Worm (Caenorhabditis elegans) whole organism, L4 larva: Measurements from ENCODE around the gene rpt-4.

Source experiments
- dpl-1 ChIP-seq: fragments of 150-350 bp; optimal IDR thresholded peaks from 2 replicates; lab custom pipeline; 2014; ENCODE audit warnings: missing biosample characterization, missing genetic modification reagents, missing genetic modification characterization
- egl-43 ChIP-seq: fragments of 200-800 bp; sonication (Bioruptor generic); IDR thresholded peaks from 2 replicates; pipeline ENCODE4 v1.3.6; 2022; ENCODE audit warnings: missing genetic modification reagents, missing genetic modification characterization, missing compliant biosample characterization
- hmg-1.1 ChIP-seq: fragments of 200-800 bp; sonication (Bioruptor generic); IDR thresholded peaks from 2 replicates; pipeline ENCODE4 v1.3.6; 2022; ENCODE audit warnings: missing genetic modification reagents, missing genetic modification characterization, missing compliant biosample characterization
- lin-39 ChIP-seq: fragments of 150-350 bp; optimal IDR thresholded peaks from 2 replicates; lab custom pipeline; 2014; ENCODE audit warnings: missing biosample characterization, missing genetic modification reagents, missing genetic modification characterization
- nhr-77 ChIP-seq: fragments of 150-350 bp; optimal IDR thresholded peaks from 2 replicates; lab custom pipeline; 2014; ENCODE audit warnings: missing biosample characterization, missing genetic modification characterization
- pqm-1 ChIP-seq: sonication (generic microtip); optimal IDR thresholded peaks from 2 replicates; lab custom pipeline; 2017; ENCODE audit warnings: missing biosample characterization, missing genetic modification characterization

DNA sequence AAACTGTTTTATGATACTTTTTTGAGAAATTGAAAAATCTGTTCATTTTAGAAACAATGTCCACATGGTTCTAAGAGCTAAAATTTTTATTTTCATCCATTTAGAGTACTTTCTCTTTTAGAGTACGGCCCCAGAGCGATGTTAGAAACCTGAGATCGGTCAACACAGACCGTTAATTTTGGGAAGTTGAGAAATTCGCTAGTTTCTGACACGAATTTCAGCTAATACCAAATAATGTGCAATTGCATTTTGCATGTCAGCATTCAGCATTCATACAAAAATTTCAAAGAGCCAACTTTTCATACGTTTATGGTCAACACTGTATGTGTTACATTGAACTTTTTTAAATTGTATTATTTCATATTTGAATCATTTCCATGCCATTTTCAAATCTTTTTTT, 41.2 kb downstream of the rpt-4 start:
- TF ChIP-seq hmg-1.1 (GFP tag; lab: Robert Waterston, UW) (no peak), pqm-1 (no peak), lin-39 (no peak), dpl-1 (GFP tag; lab: Kevin White, UChicago) (no peak), nhr-77 (tag; lab: Kevin White, UChicago) (no peak), egl-43 (GFP tag; lab: Robert Waterston, UW) (no peak)
